Fruit fly (Drosophila melanogaster) whole organism, embryonic: Measurements from ENCODE around the gene acj6.
A peak's percentile ranks its signal among the peaks of the same experiment; 100 is the strongest.

Source experiments
- Blimp-1 ChIP-seq: fragments of 200-800 bp; sonication (Bioruptor generic); optimal IDR thresholded peaks from 3 replicates; lab custom pipeline; 2018; ENCODE audit warnings: missing biosample characterization, missing genetic modification characterization, mild to moderate bottlenecking, moderate library complexity, missing genetic modification reagents
- CG10267 ChIP-seq: fragments of 200-800 bp; sonication (Bioruptor generic); optimal IDR thresholded peaks from 2 replicates; lab custom pipeline; 2018; ENCODE audit warnings: missing biosample characterization, mild to moderate bottlenecking, missing genetic modification characterization, moderate library complexity
- CG10274 ChIP-seq: fragments of 200-800 bp; sonication (Bioruptor generic); optimal IDR thresholded peaks from 3 replicates; lab custom pipeline; 2017; ENCODE audit warnings: missing biosample characterization, mild to moderate bottlenecking, missing genetic modification characterization
- CG11695 ChIP-seq: fragments of 200-800 bp; sonication (Bioruptor generic); IDR thresholded peaks from 3 replicates; pipeline ENCODE4 v1.3.6; 2022; ENCODE audit warnings: missing biosample characterization, missing genetic modification characterization
- CG1233 ChIP-seq: fragments of 200-800 bp; sonication (Bioruptor generic); optimal IDR thresholded peaks from 4 replicates; lab custom pipeline; 2018; ENCODE audit warnings: missing biosample characterization, mild to moderate bottlenecking, missing genetic modification characterization
- CG12769 ChIP-seq: fragments of 200-800 bp; sonication (Bioruptor generic); optimal IDR thresholded peaks from 2 replicates; lab custom pipeline; 2019; ENCODE audit warnings: missing biosample characterization, mild to moderate bottlenecking, missing genetic modification characterization, moderate library complexity
- CG13624 ChIP-seq: fragments of 200-800 bp; sonication (Bioruptor generic); optimal IDR thresholded peaks from 2 replicates; lab custom pipeline; 2016; ENCODE audit warnings: missing biosample characterization, missing genetic modification characterization
- CG14965 ChIP-seq: fragments of 200-800 bp; sonication (Bioruptor generic); optimal IDR thresholded peaks from 2 replicates; lab custom pipeline; 2016; ENCODE audit warnings: missing biosample characterization, missing genetic modification characterization, borderline replicate concordance
- CG15269 ChIP-seq: fragments of 200-800 bp; sonication (Bioruptor generic); optimal IDR thresholded peaks from 2 replicates; lab custom pipeline; 2018; ENCODE audit warnings: missing biosample characterization, mild to moderate bottlenecking, missing genetic modification characterization, moderate library complexity
- CG1603 ChIP-seq: fragments of 200-800 bp; sonication (Bioruptor generic); optimal IDR thresholded peaks from 2 replicates; lab custom pipeline; 2019; ENCODE audit warnings: missing biosample characterization, mild to moderate bottlenecking, missing genetic modification characterization, moderate library complexity
- CG16863 ChIP-seq: fragments of 200-800 bp; sonication (Bioruptor generic); optimal IDR thresholded peaks from 3 replicates; lab custom pipeline; 2016; ENCODE audit warnings: missing biosample characterization, missing genetic modification characterization
- CG17802 ChIP-seq: fragments of 200-800 bp; sonication (Bioruptor generic); optimal IDR thresholded peaks from 2 replicates; lab custom pipeline; 2018; ENCODE audit warnings: missing biosample characterization, mild to moderate bottlenecking, missing genetic modification characterization, moderate library complexity
- CG17829 ChIP-seq: fragments of 200-800 bp; optimal IDR thresholded peaks from 2 replicates; lab custom pipeline; 2019; ENCODE audit warnings: missing biosample characterization, mild to moderate bottlenecking, missing genetic modification characterization, moderate library complexity
- CG33213 ChIP-seq: fragments of 200-800 bp; sonication (Bioruptor generic); optimal IDR thresholded peaks from 3 replicates; lab custom pipeline; 2016; ENCODE audit warnings: missing biosample characterization, missing genetic modification characterization
- CG33557 ChIP-seq: fragments of 200-800 bp; sonication (Bioruptor generic); optimal IDR thresholded peaks from 2 replicates; lab custom pipeline; 2019; ENCODE audit warnings: missing biosample characterization, mild to moderate bottlenecking, missing genetic modification characterization, moderate library complexity
- CG3726 ChIP-seq: fragments of 200-800 bp; sonication (Bioruptor generic); IDR thresholded peaks from 3 replicates; pipeline ENCODE4, ENCODE4 v1.3.6; 2022; ENCODE audit warnings: missing biosample characterization, missing genetic modification characterization
- CG3847 ChIP-seq: fragments of 200-800 bp; sonication (Bioruptor generic); IDR thresholded peaks from 2 replicates; pipeline ENCODE4 v1.3.6; 2022; ENCODE audit warnings: missing biosample characterization, missing genetic modification characterization
- CG6689 ChIP-seq: fragments of 200-800 bp; sonication (Bioruptor generic); IDR thresholded peaks from 2 replicates; pipeline ENCODE4 v1.3.6; 2022; ENCODE audit warnings: missing biosample characterization, missing genetic modification characterization
- CG7786 ChIP-seq: fragments of 200-800 bp; sonication (Bioruptor generic); optimal IDR thresholded peaks from 2 replicates; lab custom pipeline; 2016; ENCODE audit warnings: missing biosample characterization, missing genetic modification characterization
- CG7839 ChIP-seq: fragments of 200-800 bp; sonication (Bioruptor generic); optimal IDR thresholded peaks from 3 replicates; lab custom pipeline; 2018; ENCODE audit warnings: missing biosample characterization, mild to moderate bottlenecking, missing genetic modification characterization, moderate library complexity
- CHES-1-like ChIP-seq: fragments of 200-800 bp; sonication (Bioruptor generic); optimal IDR thresholded peaks from 2 replicates; lab custom pipeline; 2016; ENCODE audit warnings: missing biosample characterization, missing genetic modification characterization
- CTCF ChIP-seq: fragments of 200-800 bp; sonication (Bioruptor generic); optimal IDR thresholded peaks from 2 replicates; lab custom pipeline; 2017; ENCODE audit warnings: missing biosample characterization, mild to moderate bottlenecking, missing genetic modification characterization, moderate library complexity
- Elba2 ChIP-seq: fragments of 200-800 bp; sonication (Bioruptor generic); optimal IDR thresholded peaks from 3 replicates; lab custom pipeline; 2016; ENCODE audit warnings: missing biosample characterization, missing genetic modification characterization
- Ets65A ChIP-seq: fragments of 200-800 bp; sonication (Bioruptor generic); peaks from one replicate; lab custom pipeline; 2016; ENCODE audit warnings: missing biosample characterization, missing genetic modification characterization
- HLH4C ChIP-seq: fragments of 200-800 bp; sonication (Bioruptor generic); IDR thresholded peaks from 3 replicates; pipeline ENCODE4 v1.3.6; 2022; ENCODE audit warnings: missing biosample characterization, missing genetic modification characterization; ENCODE audit not compliant: partially characterized antibody
- Hmr ChIP-seq: fragments of 200-800 bp; sonication (Bioruptor generic); optimal IDR thresholded peaks from 3 replicates; lab custom pipeline; 2017; ENCODE audit warnings: mild to moderate bottlenecking, missing biosample characterization, missing genetic modification reagents, missing genetic modification characterization
- Kr ChIP-seq: fragments of 200-800 bp; sonication (Bioruptor generic); optimal IDR thresholded peaks from 2 replicates; lab custom pipeline; 2017; ENCODE audit warnings: missing biosample characterization, mild to moderate bottlenecking, missing genetic modification characterization
- NC2β ChIP-seq: fragments of 200-800 bp; sonication (Bioruptor generic); optimal IDR thresholded peaks from 2 replicates; lab custom pipeline; 2016; ENCODE audit warnings: missing biosample characterization, missing genetic modification characterization
- Opbp ChIP-seq: fragments of 200-800 bp; sonication (Bioruptor generic); IDR thresholded peaks from 3 replicates; pipeline ENCODE4 v1.3.6; 2022; ENCODE audit warnings: missing biosample characterization, missing genetic modification characterization; ENCODE audit not compliant: partially characterized antibody
- Optix ChIP-seq: fragments of 200-800 bp; sonication (Bioruptor generic); IDR thresholded peaks from 3 replicates; pipeline ENCODE4 v1.3.6; 2022; ENCODE audit warnings: missing biosample characterization, missing genetic modification characterization
- Taf1 ChIP-seq: fragments of 200-800 bp; sonication (Bioruptor generic); IDR thresholded peaks from 2 replicates; pipeline ENCODE4 v1.3.6; 2022; ENCODE audit warnings: missing biosample characterization, missing genetic modification characterization
- bab2 ChIP-seq: fragments of 200-800 bp; sonication (Bioruptor generic); optimal IDR thresholded peaks from 2 replicates; lab custom pipeline; 2016; ENCODE audit warnings: missing biosample characterization, missing genetic modification characterization
- bcd ChIP-seq: fragments of 200-800 bp; sonication (Bioruptor generic); optimal IDR thresholded peaks from 2 replicates; lab custom pipeline; 2017; ENCODE audit warnings: missing biosample characterization, mild to moderate bottlenecking, missing genetic modification characterization
- da ChIP-seq: fragments of 200-800 bp; sonication (Bioruptor generic); optimal IDR thresholded peaks from 2 replicates; lab custom pipeline; 2016; ENCODE audit warnings: missing biosample characterization, missing genetic modification characterization
- dmrt99B ChIP-seq: fragments of 200-800 bp; sonication (Bioruptor generic); optimal IDR thresholded peaks from 2 replicates; lab custom pipeline; 2018; ENCODE audit warnings: missing biosample characterization, mild to moderate bottlenecking, missing genetic modification characterization, moderate library complexity
- dysf ChIP-seq: fragments of 200-800 bp; sonication (Bioruptor generic); IDR thresholded peaks from 3 replicates; pipeline ENCODE4 v1.3.6; 2022; ENCODE audit warnings: missing biosample characterization, missing genetic modification characterization
- gem ChIP-seq: fragments of 200-800 bp; sonication (Bioruptor generic); optimal IDR thresholded peaks from 2 replicates; lab custom pipeline; 2019; ENCODE audit warnings: missing biosample characterization, mild to moderate bottlenecking, missing genetic modification characterization, moderate library complexity
- gfzf ChIP-seq: fragments of 200-800 bp; sonication (Bioruptor generic); optimal IDR thresholded peaks from 2 replicates; lab custom pipeline; 2016; ENCODE audit warnings: missing biosample characterization, mild to moderate bottlenecking, missing genetic modification characterization, moderate library complexity
- jumu ChIP-seq: fragments of 200-800 bp; sonication (Bioruptor generic); optimal IDR thresholded peaks from 3 replicates; lab custom pipeline; 2016; ENCODE audit warnings: missing biosample characterization, missing genetic modification characterization
- nau ChIP-seq: fragments of 200-800 bp; sonication (Bioruptor generic); optimal IDR thresholded peaks from 3 replicates; lab custom pipeline; 2017; ENCODE audit warnings: missing biosample characterization, mild to moderate bottlenecking, missing genetic modification characterization, missing genetic modification reagents
- pan ChIP-seq, 4 experiments: fragments of >200 bp in 3 of 4; fragments of 200-800 bp in 1 of 4; sonication (Bioruptor generic) in 1 of 4; optimal IDR thresholded peaks in 3 of 4; IDR thresholded peaks in 1 of 4; 2 replicates each; pipeline versions ENCODE4 v1.3.6 to Lab custom; 2017 to 2022; ENCODE audit warnings: missing biosample characterization in 2 of 4, missing genetic modification characterization in 2 of 4, mixed read lengths in 1 of 4
- pfk ChIP-seq: fragments of 200-800 bp; sonication (Bioruptor generic); optimal IDR thresholded peaks from 2 replicates; lab custom pipeline; 2018; ENCODE audit warnings: missing biosample characterization, mild to moderate bottlenecking, missing genetic modification characterization, moderate library complexity
- pros ChIP-seq: fragments of 200-800 bp; sonication (Bioruptor generic); optimal IDR thresholded peaks from 3 replicates; lab custom pipeline; 2019; ENCODE audit warnings: missing biosample characterization, mild to moderate bottlenecking, missing genetic modification characterization, moderate library complexity
- run ChIP-seq: fragments of 200-800 bp; sonication (Bioruptor generic); optimal IDR thresholded peaks from 3 replicates; lab custom pipeline; 2018; ENCODE audit warnings: missing biosample characterization, mild to moderate bottlenecking, missing genetic modification characterization
- sens ChIP-seq: fragments of 200-800 bp; sonication (Bioruptor generic); peaks from one replicate; lab custom pipeline; 2016; ENCODE audit warnings: missing biosample characterization, missing genetic modification characterization
- sens-2 ChIP-seq: fragments of 200-800 bp; sonication (Bioruptor generic); IDR thresholded peaks from 2 replicates; pipeline ENCODE4 v1.3.6; 2022; ENCODE audit warnings: missing biosample characterization, missing genetic modification characterization
- sna ChIP-seq: fragments of 200-800 bp; sonication (Bioruptor generic); IDR thresholded peaks from 2 replicates; pipeline ENCODE4 v1.3.6; 2022; ENCODE audit warnings: missing biosample characterization, missing genetic modification characterization; ENCODE audit not compliant: partially characterized antibody
- stwl ChIP-seq: fragments of 200-800 bp; sonication (Bioruptor generic); optimal IDR thresholded peaks from 3 replicates; lab custom pipeline; 2018; ENCODE audit warnings: missing biosample characterization, mild to moderate bottlenecking, missing genetic modification characterization, moderate library complexity
- sug ChIP-seq: fragments of 200-800 bp; optimal IDR thresholded peaks from 2 replicates; lab custom pipeline; 2019; ENCODE audit warnings: missing biosample characterization, mild to moderate bottlenecking, missing genetic modification characterization, moderate library complexity

The acj6 gene

dm6 chrX:15305975-15306909, 72.6 kb downstream of the acj6 start (continued):
- TF ChIP-seq CG15269 (tag; lab: Kevin White, UChicago), result no peak
- no peak for TF ChIP-seq CG1603
- no peak for TF ChIP-seq CG12769 (tag; lab: Kevin White, UChicago)
- TF ChIP-seq CHES-1-like (GFP tag; lab: Kevin White, UChicago), result no peak
- no peak for TF ChIP-seq pros (GFP tag; lab: Kevin White, UChicago)
- TF ChIP-seq bab2 (GFP tag; lab: Kevin White, UChicago), result no peak
- peak; percentile 1 for TF ChIP-seq dmrt99B (tag; lab: Kevin White, UChicago)
- TF ChIP-seq Optix (GFP tag; lab: Robert Waterston, UW), result no peak
- TF ChIP-seq CG3726 (GFP tag; lab: Robert Waterston, UW), result no peak
- no peak for TF ChIP-seq CG3847 (GFP tag; lab: Robert Waterston, UW)
- TF ChIP-seq run, result no peak
- TF ChIP-seq CG17802 (tag; lab: Kevin White, UChicago), result no peak
- no peak for TF ChIP-seq stwl (tag; lab: Kevin White, UChicago)
- no peak for TF ChIP-seq sna (GFP tag; lab: Robert Waterston, UW)
- TF ChIP-seq Kr (GFP tag; lab: Kevin White, UChicago), result no peak
- TF ChIP-seq CG33557 (GFP tag; lab: Kevin White, UChicago), result no peak
- peak; percentile 12 for TF ChIP-seq gem (tag; lab: Kevin White, UChicago)
- peak; percentile 9 for TF ChIP-seq gfzf (GFP tag; lab: Kevin White, UChicago)
- no peak for TF ChIP-seq HLH4C (GFP tag; lab: Robert Waterston, UW)
- TF ChIP-seq CG13624, result no peak
- no peak for TF ChIP-seq pfk
- TF ChIP-seq sens (GFP tag; lab: Kevin White, UChicago), result peak; percentile 87
- TF ChIP-seq Blimp-1 (GFP tag; lab: Kevin White, UChicago), result no peak
- no peak for TF ChIP-seq Elba2 (GFP tag; lab: Kevin White, UChicago)
- TF ChIP-seq CTCF, result peak; percentile 72
- TF ChIP-seq Taf1 (GFP tag; lab: Robert Waterston, UW), result no peak
- TF ChIP-seq CG33213 (GFP tag; lab: Kevin White, UChicago), result no peak
- TF ChIP-seq pan (optimal IDR thresholded peaks at IDR 0.05; lab: Kevin White, UChicago), result no peak
- TF ChIP-seq pan (GFP tag; optimal IDR thresholded peaks at IDR 0.05 in 1 of 2, IDR thresholded peaks at IDR 0.05 in 1 of 2), result peak in 1 of 2 experiments; percentile 17
- no peak for TF ChIP-seq Ets65A (GFP tag; lab: Kevin White, UChicago)
- TF ChIP-seq CG17829, result no peak
- TF ChIP-seq da (GFP tag; lab: Kevin White, UChicago), result no peak
- TF ChIP-seq CG1233 (GFP tag; lab: Kevin White, UChicago), result no peak
- TF ChIP-seq nau (GFP tag; lab: Kevin White, UChicago), result no peak
- no peak for TF ChIP-seq bcd (GFP tag; lab: Kevin White, UChicago)
- no peak for TF ChIP-seq CG16863 (GFP tag; lab: Kevin White, UChicago)
- TF ChIP-seq CG11695 (GFP tag; lab: Robert Waterston, UW), result no peak
- no peak for TF ChIP-seq CG7786
- TF ChIP-seq Hmr (GFP tag; lab: Kevin White, UChicago), result peak; percentile 8
- no peak for TF ChIP-seq sens-2 (GFP tag; lab: Robert Waterston, UW)
- TF ChIP-seq CG14965 (GFP tag; lab: Kevin White, UChicago), result no peak
- TF ChIP-seq dysf (GFP tag; lab: Robert Waterston, UW), result 0 out of 3 replicates have a peak, but pooled peaks have one; percentile 23
- TF ChIP-seq jumu (GFP tag; lab: Kevin White, UChicago), result no peak
- TF ChIP-seq CG7839 (tag; lab: Kevin White, UChicago), result no peak
- no peak for TF ChIP-seq Opbp (GFP tag; lab: Robert Waterston, UW)
- TF ChIP-seq CG10274 (GFP tag; lab: Kevin White, UChicago), result no peak
- no peak for TF ChIP-seq CG10267 (tag; lab: Kevin White, UChicago)
- TF ChIP-seq NC2β (GFP tag; lab: Kevin White, UChicago), result no peak
- TF ChIP-seq sug (tag; lab: Kevin White, UChicago), result peak; percentile 8
- no peak for TF ChIP-seq CG6689 (GFP tag; lab: Robert Waterston, UW)
